Fruit fly (Drosophila melanogaster) S2 (cell line): ENCODE measurements around the gene TFAM.

Experiments used
- CG8478 ChIP-seq: fragments of >200 bp; optimal IDR thresholded peaks from 2 replicates; lab custom pipeline; 2018
- CTCF ChIP-seq, 2 experiments: fragments of >200 bp; optimal IDR thresholded peaks; 2 replicates each; lab custom pipeline; 2018

dm6 chr3R:20563830-20564421, 12.9 kb downstream of the TFAM start, which contains the start of gene CG10877:
- TF ChIP-seq CG8478 (lab: Kevin White, UChicago) (no peak), CTCF (optimal IDR thresholded peaks at IDR 0.05; lab: Kevin White, UChicago) (no peak)
